Worm (Caenorhabditis elegans) whole organism, L2 larva: Measurements from ENCODE around the gene hot-4.

ENCODE experiments used
- C34F6.9 ChIP-seq: fragments of 150-350 bp; optimal IDR thresholded peaks from 2 replicates; lab custom pipeline; 2014; ENCODE audit warnings: missing biosample characterization, missing genetic modification characterization
- R02D3.7 ChIP-seq: fragments of 150-350 bp; optimal IDR thresholded peaks from 2 replicates; lab custom pipeline; 2014; ENCODE audit warnings: missing biosample characterization, missing genetic modification characterization
- ZK546.5 ChIP-seq: sonication (generic microtip); optimal IDR thresholded peaks from 2 replicates; lab custom pipeline; 2017; ENCODE audit warnings: missing biosample characterization, missing genetic modification characterization
- alr-1 ChIP-seq: fragments of 150-350 bp; optimal IDR thresholded peaks from 2 replicates; lab custom pipeline; 2014; ENCODE audit warnings: missing biosample characterization, missing genetic modification characterization
- ceh-16 ChIP-seq: fragments of 150-350 bp; optimal IDR thresholded peaks from 2 replicates; lab custom pipeline; 2014; ENCODE audit warnings: missing biosample characterization, missing genetic modification characterization
- ceh-82 ChIP-seq: fragments of 150-350 bp; optimal IDR thresholded peaks from 2 replicates; lab custom pipeline; 2014; ENCODE audit warnings: missing biosample characterization, missing genetic modification characterization
- crh-2 ChIP-seq: sonication (generic microtip); optimal IDR thresholded peaks from 2 replicates; lab custom pipeline; 2017; ENCODE audit warnings: missing biosample characterization, missing genetic modification characterization
- dmd-4 ChIP-seq: sonication (generic microtip); optimal IDR thresholded peaks from 2 replicates; lab custom pipeline; 2017; ENCODE audit warnings: missing biosample characterization, missing genetic modification characterization
- elt-1 ChIP-seq: fragments of 150-350 bp; optimal IDR thresholded peaks from 2 replicates; lab custom pipeline; 2014; ENCODE audit warnings: missing biosample characterization, missing genetic modification characterization
- elt-3 ChIP-seq: sonication (generic microtip); optimal IDR thresholded peaks from 2 replicates; lab custom pipeline; 2017; ENCODE audit warnings: missing biosample characterization, missing genetic modification characterization
- fos-1 ChIP-seq: fragments of 150-350 bp; optimal IDR thresholded peaks from 2 replicates; lab custom pipeline; 2014; ENCODE audit warnings: missing biosample characterization, missing genetic modification characterization
- gmeb-1 ChIP-seq: fragments of 150-350 bp; optimal IDR thresholded peaks from 2 replicates; lab custom pipeline; 2014; ENCODE audit warnings: missing biosample characterization, missing genetic modification characterization
- lin-11 ChIP-seq: fragments of 150-350 bp; sonication (generic microtip); optimal IDR thresholded peaks from 2 replicates; lab custom pipeline; 2014; ENCODE audit warnings: missing biosample characterization, missing genetic modification characterization, inconsistent platforms, mixed read lengths
- lin-39 ChIP-seq: fragments of 150-350 bp; optimal IDR thresholded peaks from 2 replicates; lab custom pipeline; 2014; ENCODE audit warnings: missing biosample characterization, missing genetic modification reagents, missing genetic modification characterization
- lsy-2 ChIP-seq, 2 experiments: fragments of 150-350 bp in 1 of 2; sonication (generic microtip) in 1 of 2; optimal IDR thresholded peaks; 2 replicates each; lab custom pipeline; 2014 to 2017; ENCODE audit warnings: missing biosample characterization in 2 of 2, missing genetic modification characterization in 2 of 2
- mbf-1 ChIP-seq: sonication (generic microtip); optimal IDR thresholded peaks from 2 replicates; lab custom pipeline; 2017; ENCODE audit warnings: missing biosample characterization, missing genetic modification characterization
- mdl-1 ChIP-seq, 2 experiments: fragments of 150-350 bp in 1 of 2; sonication (generic microtip) in 1 of 2; optimal IDR thresholded peaks; 2 replicates each; lab custom pipeline; 2017; ENCODE audit warnings: missing biosample characterization in 2 of 2, missing genetic modification characterization in 2 of 2
- nhr-11 ChIP-seq: fragments of 150-350 bp; optimal IDR thresholded peaks from 2 replicates; lab custom pipeline; 2014; ENCODE audit warnings: missing biosample characterization, missing genetic modification characterization
- nhr-12 ChIP-seq: fragments of 150-350 bp; optimal IDR thresholded peaks from 2 replicates; lab custom pipeline; 2014; ENCODE audit warnings: missing biosample characterization, missing genetic modification characterization
- nhr-129 ChIP-seq: fragments of 150-350 bp; optimal IDR thresholded peaks from 2 replicates; lab custom pipeline; 2014; ENCODE audit warnings: missing biosample characterization, missing genetic modification characterization
- nhr-23 ChIP-seq: fragments of 150-350 bp; optimal IDR thresholded peaks from 2 replicates; lab custom pipeline; 2014; ENCODE audit warnings: missing biosample characterization, missing genetic modification reagents, missing genetic modification characterization
- nhr-6 ChIP-seq: fragments of 150-350 bp; optimal IDR thresholded peaks from 2 replicates; lab custom pipeline; 2014; ENCODE audit warnings: missing biosample characterization, missing genetic modification characterization
- sem-4 ChIP-seq: fragments of 150-350 bp; optimal IDR thresholded peaks from 2 replicates; lab custom pipeline; 2014; ENCODE audit warnings: missing biosample characterization, missing genetic modification reagents, missing genetic modification characterization
- skn-1 ChIP-seq: sonication (generic microtip); optimal IDR thresholded peaks from 2 replicates; lab custom pipeline; 2017; ENCODE audit warnings: missing biosample characterization, missing genetic modification characterization
- sma-9 ChIP-seq, 2 experiments: fragments of 150-350 bp in 1 of 2; sonication (generic microtip) in 1 of 2; optimal IDR thresholded peaks; 2 replicates each; lab custom pipeline; 2014 to 2016; ENCODE audit warnings: missing genetic modification characterization in 2 of 2, mild to moderate bottlenecking in 1 of 2, missing biosample characterization in 1 of 2, missing compliant biosample characterization in 1 of 2, missing genetic modification reagents in 1 of 2, moderate library complexity in 1 of 2
- snpc-4 ChIP-seq: fragments of 150-350 bp; optimal IDR thresholded peaks from 2 replicates; lab custom pipeline; 2014; ENCODE audit warnings: missing biosample characterization, missing genetic modification characterization
- unc-39 ChIP-seq: fragments of 150-350 bp; optimal IDR thresholded peaks from 2 replicates; lab custom pipeline; 2014; ENCODE audit warnings: missing biosample characterization, missing genetic modification characterization
- unc-55 ChIP-seq: fragments of 150-350 bp; sonication (generic microtip); optimal IDR thresholded peaks from 3 replicates; lab custom pipeline; 2014; ENCODE audit warnings: missing biosample characterization, missing genetic modification reagents, missing genetic modification characterization
- unc-62 ChIP-seq: fragments of 150-350 bp; optimal IDR thresholded peaks from 2 replicates; lab custom pipeline; 2014; ENCODE audit warnings: missing biosample characterization, missing genetic modification reagents, missing genetic modification characterization
- ztf-1 ChIP-seq: fragments of 200-800 bp; sonication (Bioruptor generic); conservative IDR thresholded peaks from 2 replicates; pipeline ENCODE4 v1.3.6; 2022; ENCODE audit warnings: missing genetic modification characterization, missing compliant biosample characterization
- ztf-11 ChIP-seq: sonication (generic microtip); optimal IDR thresholded peaks from 2 replicates; lab custom pipeline; 2017; ENCODE audit warnings: missing biosample characterization, missing genetic modification characterization
- ztf-4 ChIP-seq: fragments of 150-350 bp; optimal IDR thresholded peaks from 2 replicates; lab custom pipeline; 2014; ENCODE audit warnings: missing biosample characterization, missing genetic modification characterization

Gene hot-4

ce11 chrIII:6173020-6173597 lies 44.1 kb upstream of the hot-4 start, which contains the start of the genes abcf-3 and F42A10.5 (continued):
- TF ChIP-seq dmd-4 (tag; lab: Kevin White, UChicago), result no peak
- no peak for TF ChIP-seq skn-1
- TF ChIP-seq mdl-1 (tag; optimal IDR thresholded peaks at IDR 0.05; lab: Kevin White, UChicago), result no peak
- no peak for TF ChIP-seq unc-55 (GFP tag; lab: Kevin White, UChicago)
- TF ChIP-seq elt-1, result no peak
- TF ChIP-seq unc-62 (GFP tag; lab: Kevin White, UChicago), result no peak
- no peak for TF ChIP-seq ceh-16 (tag; lab: Kevin White, UChicago)
- TF ChIP-seq R02D3.7, result no peak
- no peak for TF ChIP-seq elt-3 (tag; lab: Kevin White, UChicago)
- TF ChIP-seq nhr-23, result no peak
- TF ChIP-seq gmeb-1 (tag; lab: Kevin White, UChicago), result peak; percentile 78
- peak; percentile 46 for TF ChIP-seq nhr-6 (tag; lab: Kevin White, UChicago)
- TF ChIP-seq sem-4 (tag; lab: Kevin White, UChicago), result peak; percentile 28
- TF ChIP-seq lsy-2 (tag; optimal IDR thresholded peaks at IDR 0.05; lab: Kevin White, UChicago), result peak; percentile 79 to 89
- TF ChIP-seq ztf-1 (GFP tag; lab: Robert Waterston, UW), result no peak
- TF ChIP-seq nhr-129, result peak; percentile 70
- TF ChIP-seq lin-39 (tag; lab: Kevin White, UChicago), result no peak
- TF ChIP-seq lin-11 (tag; lab: Kevin White, UChicago), result no peak

DNA sequence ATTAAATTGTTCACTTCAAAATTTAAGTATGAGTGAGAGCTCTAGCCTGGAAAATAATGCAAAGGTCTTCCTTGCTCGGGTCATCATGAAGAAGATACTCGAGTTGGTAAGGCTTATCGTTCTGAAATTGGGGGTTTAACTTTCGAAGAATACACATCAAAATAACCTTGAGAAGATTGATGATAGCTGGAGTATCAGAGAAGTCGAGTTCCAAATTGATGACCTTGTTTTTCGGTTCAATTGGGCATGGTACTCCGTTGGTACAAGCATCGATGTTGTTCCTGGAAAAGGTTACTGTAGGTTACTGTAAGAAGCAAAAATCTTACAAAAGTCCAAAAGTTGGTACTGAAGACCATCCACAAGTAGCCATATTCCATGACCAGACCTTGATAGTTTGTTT lies 41.0 kb upstream of the hot-4 start:
- TF ChIP-seq C34F6.9 (tag; lab: Kevin White, UChicago) (no peak), alr-1 (tag; lab: Kevin White, UChicago) (no peak), snpc-4 (tag; lab: Kevin White, UChicago) (no peak), elt-3 (tag; lab: Kevin White, UChicago) (no peak), unc-39 (tag; lab: Kevin White, UChicago) (no peak), nhr-12 (tag; lab: Kevin White, UChicago) (no peak), sem-4 (tag; lab: Kevin White, UChicago) (no peak), ztf-11 (tag; lab: Kevin White, UChicago) (no peak), ceh-82 (tag; lab: Kevin White, UChicago) (no peak), fos-1 (tag; lab: Kevin White, UChicago) (no peak), ZK546.5 (no peak)

- TF ChIP-seq sma-9 (GFP tag; optimal IDR thresholded peaks at IDR 0.05; lab: Kevin White, UChicago) (no peak), sma-9 (tag; optimal IDR thresholded peaks at IDR 0.05; lab: Kevin White, UChicago) (no peak), fos-1 (tag; lab: Kevin White, UChicago) (peak; percentile 23)
Measured at ce11 chrIII:6176761-6177160, 40.5 kb upstream of the hot-4 start, which contains the start of gene F42A10.6. Gene F42A10.6 (minus strand): TSS chrIII:6176861.

- no peak for TF ChIP-seq nhr-11 (tag; lab: Kevin White, UChicago)
- TF ChIP-seq fos-1 (tag; lab: Kevin White, UChicago), result peak; percentile 45
- no peak for TF ChIP-seq dmd-4 (tag; lab: Kevin White, UChicago)
- no peak for TF ChIP-seq ZK546.5
Measured at ce11 chrIII:6177631-6178030, 39.6 kb upstream of the hot-4 start.

DNA sequence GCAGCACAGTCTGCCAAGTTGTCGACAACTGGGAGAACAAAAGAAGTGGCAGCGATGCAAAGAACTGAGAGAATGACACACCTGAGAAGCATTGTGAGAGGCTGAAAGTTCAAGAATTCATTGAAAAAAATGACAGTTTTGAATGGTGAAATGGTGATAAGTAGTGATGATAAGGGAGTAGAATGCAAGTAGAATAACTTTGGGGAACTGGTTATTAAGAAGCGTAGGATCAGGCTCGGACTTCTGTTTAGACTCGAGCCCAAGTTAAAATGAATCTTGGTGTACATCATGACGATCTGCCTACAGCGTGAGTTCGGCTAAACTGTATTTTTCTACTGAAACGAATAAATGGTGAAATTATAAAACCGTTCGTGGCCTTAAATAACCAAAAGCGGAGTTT lies 38.6 kb upstream of the hot-4 start, which contains the start of gene F42A10.7:
Gene F42A10.7 (minus strand): TSS at position 101 of the 400 bp plus-strand sequence.
- TF ChIP-seq ztf-11 (tag; lab: Kevin White, UChicago), result no peak
- TF ChIP-seq sma-9 (GFP tag; optimal IDR thresholded peaks at IDR 0.05; lab: Kevin White, UChicago), result no peak
- no peak for TF ChIP-seq sma-9 (tag; optimal IDR thresholded peaks at IDR 0.05; lab: Kevin White, UChicago)
- TF ChIP-seq crh-2 (tag; lab: Kevin White, UChicago), result no peak
- no peak for TF ChIP-seq sem-4 (tag; lab: Kevin White, UChicago)
- TF ChIP-seq nhr-6 (tag; lab: Kevin White, UChicago), result no peak
- TF ChIP-seq ztf-4 (tag; lab: Kevin White, UChicago), result no peak
- no peak for TF ChIP-seq mbf-1 (tag; lab: Kevin White, UChicago)
